Fruit fly (Drosophila melanogaster) whole organism, wandering third instar larva: Measurements from ENCODE around the gene bai.
A peak's percentile ranks its signal among the peaks of the same experiment; 100 is the strongest.

Source experiments
- Abd-B ChIP-seq: fragments of >200 bp; optimal IDR thresholded peaks from 2 replicates; lab custom pipeline; 2017; ENCODE audit warnings: missing biosample characterization, missing genetic modification characterization
- HLH106 ChIP-seq: fragments of 200-800 bp; optimal IDR thresholded peaks from 3 replicates; lab custom pipeline; 2019; ENCODE audit warnings: missing biosample characterization, mild to moderate bottlenecking, missing genetic modification characterization, moderate library complexity
- Hnf4 ChIP-seq: fragments of 200-800 bp; sonication (Bioruptor generic); optimal IDR thresholded peaks from 2 replicates; lab custom pipeline; 2016; ENCODE audit warnings: missing biosample characterization, mild to moderate bottlenecking, missing genetic modification characterization
- Hr78 ChIP-seq: fragments of >200 bp; optimal IDR thresholded peaks from 2 replicates; lab custom pipeline; 2017; ENCODE audit warnings: missing biosample characterization, missing genetic modification characterization
- Myc ChIP-seq: fragments of >200 bp; optimal IDR thresholded peaks from 2 replicates; lab custom pipeline; 2017
- N ChIP-seq: fragments of >200 bp; optimal IDR thresholded peaks from 2 replicates; lab custom pipeline; 2018; ENCODE audit warnings: missing biosample characterization, missing external identifiers, missing genetic modification characterization
- OdsH ChIP-seq: fragments of 200-800 bp; sonication (Bioruptor generic); optimal IDR thresholded peaks from 2 replicates; lab custom pipeline; 2016; ENCODE audit warnings: missing biosample characterization, mild to moderate bottlenecking, missing genetic modification characterization
- ey ChIP-seq: fragments of 200-800 bp; sonication (Bioruptor generic); optimal IDR thresholded peaks from 2 replicates; lab custom pipeline; 2016; ENCODE audit warnings: missing biosample characterization, missing genetic modification characterization
- pan ChIP-seq: fragments of >200 bp; optimal IDR thresholded peaks from 2 replicates; lab custom pipeline; 2017
- sage ChIP-seq: fragments of 200-800 bp; sonication (Bioruptor generic); optimal IDR thresholded peaks from 2 replicates; lab custom pipeline; 2016; ENCODE audit warnings: missing biosample characterization, mild to moderate bottlenecking, missing genetic modification characterization
- tai ChIP-seq: sonication (Bioruptor generic); optimal IDR thresholded peaks from 2 replicates; lab custom pipeline; 2016; ENCODE audit warnings: missing biosample characterization, missing genetic modification characterization

dm6 chr3R:25054451-25055188, 15.4 kb downstream of the bai start, which contains the start of gene CG31109:
- TF ChIP-seq tai (GFP tag; lab: Kevin White, UChicago) (peak; percentile 4), OdsH (no peak), pan (lab: Kevin White, UChicago) (no peak), Abd-B (GFP tag; lab: Kevin White, UChicago) (no peak), Myc (lab: Kevin White, UChicago) (no peak), N (GFP tag; lab: Kevin White, UChicago) (no peak), sage (no peak), ey (no peak), Hr78 (GFP tag; lab: Kevin White, UChicago) (no peak), HLH106 (tag; lab: Kevin White, UChicago) (peak; percentile 31), Hnf4 (GFP tag; lab: Kevin White, UChicago) (peak; percentile 46)
